Fruit fly (Drosophila melanogaster): ENCODE measurements around the gene p38c.

dm6 chr3R:24137311-24137945 is 12.6 kb downstream of the p38c start, which contains the start of gene Npc2f:
- no peak for TF ChIP-seq h (optimal IDR thresholded peaks at IDR 0.05)
- TF ChIP-seq psq (optimal IDR thresholded peaks at IDR 0.05): no peak
- TF ChIP-seq ttk (optimal IDR thresholded peaks at IDR 0.05): no peak
- no peak for TF ChIP-seq Sin3A (optimal IDR thresholded peaks at IDR 0.05)
